Worm (Caenorhabditis elegans): ENCODE results near the gene ugt-61.

Gene ugt-61

ce11 chrV:4742190-4742589 lies at the start of gene ugt-61:
Gene ugt-61 (plus strand): TSS chrV:4742422.
- TF ChIP-seq daf-19 (GFP tag; conservative IDR thresholded peaks at IDR 0.05) (no peak), pha-4 (GFP tag; IDR thresholded peaks at IDR 0.05) (no peak), pha-4 (tag; optimal IDR thresholded peaks at IDR 0.05) (peak; percentile 44), aha-1 (tag) (no peak), ceh-44 (GFP tag; IDR thresholded peaks at IDR 0.05) (no peak), dve-1 (tag; optimal IDR thresholded peaks at IDR 0.05; ENCODE audit: insufficient read depth) (peak; percentile 29), hlh-11 (tag; optimal IDR thresholded peaks at IDR 0.05) (peak; percentile 17), tag-97 (GFP tag; IDR thresholded peaks at IDR 0.05) (no peak), nhr-11 (tag; optimal IDR thresholded peaks at IDR 0.05) (no peak), daf-8 (GFP tag; IDR thresholded peaks at IDR 0.05) (no peak), snpc-4 (tag; optimal IDR thresholded peaks at IDR 0.05) (no peak), zip-11 (GFP tag; IDR thresholded peaks at IDR 0.05) (no peak), daf-16 (GFP tag; optimal IDR thresholded peaks at IDR 0.05) (no peak), daf-16 (tag; optimal IDR thresholded peaks at IDR 0.05) (peak; percentile 48), pqm-1 (tag; optimal IDR thresholded peaks at IDR 0.05) (peak; percentile 49), nhr-48 (tag; optimal IDR thresholded peaks at IDR 0.05) (no peak), nhr-28 (tag; optimal IDR thresholded peaks at IDR 0.05) (peak; percentile 78), mxl-3 (GFP tag; optimal IDR thresholded peaks at IDR 0.05) (no peak), mes-2 (tag; optimal IDR thresholded peaks at IDR 0.05; ENCODE audit: poor library complexity, severe bottlenecking) (no peak)

ce11 chrV:4693282-4693588 lies 49.0 kb upstream of the ugt-61 start:
- TF ChIP-seq hlh-30 (tag; optimal IDR thresholded peaks at IDR 0.05; ENCODE audit: insufficient read depth) (peak; percentile 11), lin-1 (GFP tag; IDR thresholded peaks at IDR 0.05) (no peak), daf-16 (GFP tag; optimal IDR thresholded peaks at IDR 0.05) (peak in 1 of 2 experiments; percentile 51), daf-16 (tag; optimal IDR thresholded peaks at IDR 0.05) (no peak), unc-62 (GFP tag; optimal IDR thresholded peaks at IDR 0.05 in 1 of 2) (peak in 1 of 2 experiments; percentile 79), unc-62 (tag; optimal IDR thresholded peaks at IDR 0.05) (no peak)

DNA sequence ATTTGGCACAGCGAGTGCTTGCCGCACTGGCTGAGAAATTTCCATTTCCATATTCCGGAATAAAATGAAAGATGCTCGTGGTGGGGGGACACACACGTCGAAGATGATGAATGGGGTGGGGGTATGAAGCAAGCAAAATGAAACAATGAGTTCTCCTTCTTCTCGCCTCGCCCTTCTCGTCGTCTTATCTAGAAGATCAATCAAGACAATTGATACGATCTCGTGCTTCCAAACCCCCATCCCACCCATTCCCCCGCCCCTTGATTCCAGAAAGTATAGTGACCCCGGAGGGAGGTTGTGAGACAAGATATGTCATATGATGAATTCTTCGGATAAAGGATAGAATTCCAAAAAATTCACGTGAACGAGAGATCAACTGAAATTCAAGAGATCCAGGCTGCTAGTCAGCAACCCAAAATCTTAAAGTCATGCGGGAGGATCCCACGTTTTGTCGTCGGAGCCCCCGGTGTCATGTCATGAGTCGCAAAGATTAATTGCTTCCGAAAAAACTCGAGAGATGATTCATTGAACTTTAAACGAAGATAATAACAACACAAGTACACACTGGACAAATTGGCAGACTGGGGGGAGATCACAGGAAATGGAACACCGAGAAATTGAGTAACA lies 47.6 kb upstream of the ugt-61 start:
- TF ChIP-seq lsy-2 (tag; optimal IDR thresholded peaks at IDR 0.05) (peak in 1 of 2 experiments; percentile 5), nhr-102 (tag; optimal IDR thresholded peaks at IDR 0.05) (no peak), nhr-25 (tag; optimal IDR thresholded peaks at IDR 0.05; ENCODE audit: borderline replicate concordance, insufficient read depth) (no peak), mdl-1 (tag; optimal IDR thresholded peaks at IDR 0.05) (peak in 1 of 2 experiments; percentile 21), unc-62 (GFP tag; optimal IDR thresholded peaks at IDR 0.05 in 1 of 2) (peak in 1 of 2 experiments; percentile 74), unc-62 (tag; optimal IDR thresholded peaks at IDR 0.05) (no peak), aha-1 (tag) (no peak), hlh-11 (tag; optimal IDR thresholded peaks at IDR 0.05) (peak; percentile 37), nhr-11 (tag; optimal IDR thresholded peaks at IDR 0.05) (peak; percentile 51), fkh-10 (GFP tag; optimal IDR thresholded peaks at IDR 0.05) (no peak), ama-1 (optimal IDR thresholded peaks at IDR 0.05) (peak; percentile 13), hlh-30 (tag; optimal IDR thresholded peaks at IDR 0.05; ENCODE audit: insufficient read depth) (peak; percentile 38), pha-4 (GFP tag; IDR thresholded peaks at IDR 0.05) (no peak), pha-4 (tag; optimal IDR thresholded peaks at IDR 0.05) (no peak)

- TF ChIP-seq spr-1 (tag; optimal IDR thresholded peaks at IDR 0.05) (no peak), Y105C5A.15 (GFP tag; IDR thresholded peaks at IDR 0.05) (no peak), madf-5 (GFP tag; IDR thresholded peaks at IDR 0.05) (no peak), duxl-1 (tag; optimal IDR thresholded peaks at IDR 0.05; ENCODE audit: poor library complexity) (no peak), lin-38 (GFP tag; IDR thresholded peaks at IDR 0.05) (no peak), F49E8.2 (tag; optimal IDR thresholded peaks at IDR 0.05; ENCODE audit: borderline replicate concordance) (no peak), F37D6.2 (tag; optimal IDR thresholded peaks at IDR 0.05) (no peak), ZK337.2 (GFP tag; IDR thresholded peaks at IDR 0.05) (no peak), Y48G9A.11 (GFP tag; IDR thresholded peaks at IDR 0.05) (no peak), mdt-29 (GFP tag; IDR thresholded peaks at IDR 0.05) (no peak), dpl-1 (GFP tag; optimal IDR thresholded peaks at IDR 0.05) (no peak), nhr-48 (tag; optimal IDR thresholded peaks at IDR 0.05) (no peak), daf-16 (GFP tag; optimal IDR thresholded peaks at IDR 0.05) (no peak), daf-16 (tag; optimal IDR thresholded peaks at IDR 0.05) (no peak), nhr-111 (GFP tag; optimal IDR thresholded peaks at IDR 0.05) (no peak), hmg-1.1 (GFP tag; IDR thresholded peaks at IDR 0.05) (no peak)
These were observed 43.5 kb upstream of the ugt-61 start for ce11 chrV:4698675-4699074.

Measured in whole organism, L4 larva.